Worm (Caenorhabditis elegans) whole organism, early embryonic: Measurements from ENCODE around the gene Y42H9AR.4.

Source experiments
- ama-1 ChIP-seq: fragments of 150-350 bp; optimal IDR thresholded peaks from 2 replicates; lab custom pipeline; 2014
- hmbx-1 ChIP-seq: sonication (generic microtip); optimal IDR thresholded peaks from 2 replicates; lab custom pipeline; 2016; ENCODE audit warnings: mild to moderate bottlenecking, missing genetic modification characterization, missing compliant biosample characterization
- scrt-1 ChIP-seq: fragments of 200-800 bp; sonication (Bioruptor generic); IDR thresholded peaks from 2 replicates; pipeline ENCODE4 v1.3.6; 2022; ENCODE audit warnings: missing genetic modification characterization, missing compliant biosample characterization
- tra-4 ChIP-seq: sonication (generic microtip); optimal IDR thresholded peaks from 2 replicates; lab custom pipeline; 2017; ENCODE audit warnings: missing genetic modification characterization, missing compliant biosample characterization

- no peak for TF ChIP-seq ama-1 (lab: Kevin White, UChicago)
- no peak for TF ChIP-seq tra-4 (tag; lab: Kevin White, UChicago)
- TF ChIP-seq hmbx-1 = no peak
- TF ChIP-seq scrt-1 (GFP tag; lab: Robert Waterston, UW) = no peak
Measured at ce11 chrIV:8113161-8113560, 1.1 kb upstream of the Y42H9AR.4 start, which contains the start of gene Y42H9AR.1.
